Worm (Caenorhabditis elegans) whole organism, L1 larva: ENCODE data around the gene Y75B8A.6.

Experiments
- ama-1 ChIP-seq: fragments of 150-350 bp; optimal IDR thresholded peaks from 2 replicates; lab custom pipeline; 2014
- ceh-82 ChIP-seq, 3 experiments: fragments of 150-350 bp in 1 of 3; sonication (generic microtip) in 2 of 3; optimal IDR thresholded peaks; 2 replicates each; lab custom pipeline; 2014 to 2017; ENCODE audit warnings: missing biosample characterization in 3 of 3, missing genetic modification characterization in 3 of 3
- ces-1 ChIP-seq: fragments of 150-350 bp; optimal IDR thresholded peaks from 2 replicates; lab custom pipeline; 2014; ENCODE audit warnings: missing biosample characterization, missing genetic modification reagents, missing genetic modification characterization
- fkh-4 ChIP-seq: sonication (generic microtip); optimal IDR thresholded peaks from 2 replicates; lab custom pipeline; 2016; ENCODE audit warnings: missing compliant biosample characterization, missing genetic modification characterization, borderline replicate concordance
- lsy-2 ChIP-seq, 2 experiments: fragments of 150-350 bp; optimal IDR thresholded peaks; 2 replicates each; lab custom pipeline; 2014; ENCODE audit warnings: missing biosample characterization in 2 of 2, missing genetic modification characterization in 2 of 2
- nhr-20 ChIP-seq: sonication (generic microtip); optimal IDR thresholded peaks from 2 replicates; lab custom pipeline; 2016; ENCODE audit warnings: mild to moderate bottlenecking, missing genetic modification characterization, missing compliant biosample characterization
- nhr-90 ChIP-seq: sonication (generic microtip); optimal IDR thresholded peaks from 2 replicates; lab custom pipeline; 2016; ENCODE audit warnings: mild to moderate bottlenecking, missing genetic modification characterization, missing compliant biosample characterization; ENCODE audit not compliant: poor library complexity
- snu-23 ChIP-seq: sonication (generic microtip); optimal IDR thresholded peaks from 2 replicates; lab custom pipeline; 2016; ENCODE audit warnings: missing genetic modification characterization, missing compliant biosample characterization
- unc-62 ChIP-seq: fragments of 150-350 bp; optimal IDR thresholded peaks from 2 replicates; lab custom pipeline; 2014; ENCODE audit warnings: missing biosample characterization, missing genetic modification reagents, missing genetic modification characterization
- zag-1 ChIP-seq: fragments of 150-350 bp; optimal IDR thresholded peaks from 2 replicates; lab custom pipeline; 2014; ENCODE audit warnings: missing biosample characterization, missing genetic modification characterization

DNA sequence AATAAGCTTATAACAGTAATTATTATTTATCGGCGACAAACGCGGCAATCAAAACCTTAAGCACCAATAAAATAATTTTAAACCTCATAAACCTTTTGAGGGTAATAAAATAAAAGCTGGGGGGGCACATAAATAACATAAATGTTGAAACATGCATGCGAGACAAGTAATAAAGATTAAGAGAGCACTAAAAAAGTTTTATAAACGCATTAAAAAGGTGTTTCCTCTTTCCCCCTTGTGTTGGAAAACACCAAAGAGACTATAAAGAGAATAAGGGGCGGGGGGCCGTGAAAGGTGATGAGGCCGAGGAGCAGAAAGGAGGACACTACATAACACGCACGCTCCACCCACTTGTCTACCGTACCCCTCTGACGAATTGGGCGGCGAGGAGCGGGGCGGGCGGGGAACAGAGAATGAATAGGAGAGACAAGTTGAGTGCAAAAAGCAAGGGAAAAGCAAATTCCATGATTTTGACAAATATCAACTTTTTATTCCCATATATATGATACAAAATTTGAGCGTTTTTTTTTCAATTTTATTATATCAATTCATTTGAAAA, 45.3 kb downstream of the Y75B8A.6 start:
- TF ChIP-seq ceh-82 (tag; optimal IDR thresholded peaks at IDR 0.05; lab: Kevin White, UChicago): no peak
- no peak for TF ChIP-seq unc-62
- no peak for TF ChIP-seq nhr-90 (tag; lab: Kevin White, UChicago)
- TF ChIP-seq ama-1: no peak
- TF ChIP-seq snu-23 (GFP tag; lab: Kevin White, UChicago): no peak
- TF ChIP-seq nhr-20 (tag; lab: Kevin White, UChicago): no peak
- no peak for TF ChIP-seq ces-1 (GFP tag; lab: Kevin White, UChicago)
- no peak for TF ChIP-seq zag-1 (tag; lab: Kevin White, UChicago)
- TF ChIP-seq lsy-2 (tag; optimal IDR thresholded peaks at IDR 0.05; lab: Kevin White, UChicago): peak; percentile 10 to 70
- no peak for TF ChIP-seq fkh-4 (tag; lab: Kevin White, UChicago)
